Worm (Caenorhabditis elegans): ENCODE results near the gene irld-67.

- TF ChIP-seq madf-3 (GFP tag; IDR thresholded peaks at IDR 0.05), result no peak
- TF ChIP-seq egrh-3 (GFP tag; IDR thresholded peaks at IDR 0.05), result no peak
- no peak for TF ChIP-seq chd-7 (tag; optimal IDR thresholded peaks at IDR 0.05)
- TF ChIP-seq C06A6.2 (GFP tag; conservative IDR thresholded peaks at IDR 0.05), result no peak
- no peak for TF ChIP-seq F33H1.4 (GFP tag; IDR thresholded peaks at IDR 0.05)
- TF ChIP-seq ama-1 (optimal IDR thresholded peaks at IDR 0.05), result no peak
- TF ChIP-seq ama-1 (GFP tag; optimal IDR thresholded peaks at IDR 0.05), result no peak
- TF ChIP-seq unc-62 (GFP tag; optimal IDR thresholded peaks at IDR 0.05), result no peak
- no peak for TF ChIP-seq hlh-26 (GFP tag; conservative IDR thresholded peaks at IDR 0.05)
- TF ChIP-seq sea-2 (GFP tag; IDR thresholded peaks at IDR 0.05), result no peak
- no peak for TF ChIP-seq madf-8 (GFP tag; conservative IDR thresholded peaks at IDR 0.05)
- no peak for TF ChIP-seq ztf-25 (GFP tag; IDR thresholded peaks at IDR 0.05)
- no peak for TF ChIP-seq B0336.3 (GFP tag; IDR thresholded peaks at IDR 0.05)
- no peak for TF ChIP-seq dox-1 (GFP tag; IDR thresholded peaks at IDR 0.05)
Measured at ce11 chrII:2966350-2966749, 32.1 kb upstream of the irld-67 start.

Measured in whole organism, young adult.